Fruit fly (Drosophila melanogaster): Measurements from ENCODE around the gene vri.

vri gene

dm6 chr2L:5259076-5259843, 29.5 kb upstream of the vri start (continued):
- peak; percentile 3 for TF ChIP-seq CG6854 (GFP tag; optimal IDR thresholded peaks at IDR 0.05)
- no peak for TF ChIP-seq CG8119 (GFP tag; IDR thresholded peaks at IDR 0.05)
- TF ChIP-seq CG6276 (GFP tag; optimal IDR thresholded peaks at IDR 0.05) = no peak
- TF ChIP-seq CG4318 (GFP tag; optimal IDR thresholded peaks at IDR 0.05) = no peak
- no peak for TF ChIP-seq fkh (GFP tag; optimal IDR thresholded peaks at IDR 0.05)
- no peak for TF ChIP-seq salr (GFP tag; optimal IDR thresholded peaks at IDR 0.05)
- TF ChIP-seq CG8319 (GFP tag; optimal IDR thresholded peaks at IDR 0.05) = no peak

- TF ChIP-seq CG3919 (GFP tag; optimal IDR thresholded peaks at IDR 0.05) = no peak
- no peak for TF ChIP-seq fd85E (GFP tag; optimal IDR thresholded peaks at IDR 0.05)
- no peak for TF ChIP-seq pdm3 (GFP tag; optimal IDR thresholded peaks at IDR 0.05)
- TF ChIP-seq Eip78C (GFP tag) = peak; percentile 29
Observed at dm6 chr2L:5260267-5260666, 28.5 kb upstream of the vri start.

dm6 chr2L:5261223-5261984, 27.3 kb upstream of the vri start:
- TF ChIP-seq esn (GFP tag; optimal IDR thresholded peaks at IDR 0.05) (peak; percentile 92), svp (GFP tag) (peak; percentile 95), lz (GFP tag; optimal IDR thresholded peaks at IDR 0.05) (peak; percentile 90), fkh (GFP tag; optimal IDR thresholded peaks at IDR 0.05) (no peak), Eip93F (GFP tag; optimal IDR thresholded peaks at IDR 0.05) (peak; percentile 80), Sox14 (GFP tag; optimal IDR thresholded peaks at IDR 0.05) (peak; percentile 91), dsx (GFP tag; optimal IDR thresholded peaks at IDR 0.05; ENCODE audit: poor library complexity, severe bottlenecking) (peak; percentile 90), Gug (GFP tag; IDR thresholded peaks at IDR 0.05) (peak; percentile 66; the same call in 1 of the 2 replicates), Hr39 (GFP tag; optimal IDR thresholded peaks at IDR 0.05) (peak; percentile 90), Ets96B (tag; optimal IDR thresholded peaks at IDR 0.05) (peak; percentile 90), eg (GFP tag; IDR thresholded peaks at IDR 0.05) (peak; percentile 74), CG11902 (GFP tag; optimal IDR thresholded peaks at IDR 0.05) (peak; percentile 53), CG11762 (GFP tag; optimal IDR thresholded peaks at IDR 0.05; ENCODE audit: insufficient read depth) (peak; percentile 84), CG8632 (GFP tag; optimal IDR thresholded peaks at IDR 0.05) (peak; percentile 80), CG31627 (GFP tag; optimal IDR thresholded peaks at IDR 0.05) (peak; percentile 87), vri (GFP tag; optimal IDR thresholded peaks at IDR 0.05) (peak; percentile 99), CG15336 (GFP tag; IDR thresholded peaks at IDR 0.05) (peak; percentile 81), Blimp-1 (GFP tag; optimal IDR thresholded peaks at IDR 0.05) (peak; percentile 67), topi (GFP tag; optimal IDR thresholded peaks at IDR 0.05) (peak; percentile 93), CG3032 (tag; optimal IDR thresholded peaks at IDR 0.05) (peak; percentile 86), acj6 (GFP tag; optimal IDR thresholded peaks at IDR 0.05) (peak; percentile 85), Lpt (GFP tag; optimal IDR thresholded peaks at IDR 0.05) (peak; percentile 74), CG6808 (GFP tag; optimal IDR thresholded peaks at IDR 0.05) (peak; percentile 89), CG11294 (GFP tag; IDR thresholded peaks at IDR 0.05) (peak; percentile 59), Eip75B (GFP tag; optimal IDR thresholded peaks at IDR 0.05) (peak; percentile 92), CG6792 (GFP tag; optimal IDR thresholded peaks at IDR 0.05) (peak; percentile 82), Met (GFP tag; optimal IDR thresholded peaks at IDR 0.05) (peak; percentile 94), CG4318 (GFP tag; optimal IDR thresholded peaks at IDR 0.05) (peak; percentile 35), CG6163 (GFP tag; IDR thresholded peaks at IDR 0.05) (peak; percentile 93), Hr38 (GFP tag; optimal IDR thresholded peaks at IDR 0.05) (no peak), Hr4 (GFP tag; optimal IDR thresholded peaks at IDR 0.05) (peak; percentile 51), Ets21C (GFP tag; optimal IDR thresholded peaks at IDR 0.05) (peak; percentile 75), Sox102F (GFP tag; optimal IDR thresholded peaks at IDR 0.05) (peak; percentile 93), pdm3 (GFP tag; optimal IDR thresholded peaks at IDR 0.05) (peak; percentile 83), fd59A (GFP tag; optimal IDR thresholded peaks at IDR 0.05) (peak; percentile 81), cyc (GFP tag; optimal IDR thresholded peaks at IDR 0.05) (peak; percentile 89), net (GFP tag; optimal IDR thresholded peaks at IDR 0.05) (peak; percentile 89), dac (GFP tag; optimal IDR thresholded peaks at IDR 0.05) (peak; percentile 9)
